Fruit fly (Drosophila melanogaster) whole organism, adult: ENCODE results near the gene CG17572.

ENCODE experiments used
- CG11617 ChIP-seq: fragments of 200-800 bp; sonication (Bioruptor generic); optimal IDR thresholded peaks from 2 replicates; lab custom pipeline; 2017; ENCODE audit warnings: mild to moderate bottlenecking, missing biosample characterization, missing genetic modification reagents, missing genetic modification characterization
- CG12768 ChIP-seq: fragments of 200-800 bp; sonication (Bioruptor generic); optimal IDR thresholded peaks from 2 replicates; lab custom pipeline; 2017; ENCODE audit warnings: missing biosample characterization, missing genetic modification characterization, mild to moderate bottlenecking, moderate library complexity, missing genetic modification reagents
- CG14711 ChIP-seq: fragments of 200-800 bp; sonication (Bioruptor generic); optimal IDR thresholded peaks from 2 replicates; lab custom pipeline; 2018; ENCODE audit warnings: missing biosample characterization, mild to moderate bottlenecking, missing genetic modification characterization, moderate library complexity
- CG1620 ChIP-seq: fragments of 200-800 bp; sonication (Bioruptor generic); optimal IDR thresholded peaks from 2 replicates; lab custom pipeline; 2016; ENCODE audit warnings: missing biosample characterization, missing genetic modification characterization
- CG33017 ChIP-seq: fragments of 200-800 bp; sonication (Bioruptor generic); optimal IDR thresholded peaks from 2 replicates; lab custom pipeline; 2018; ENCODE audit warnings: missing biosample characterization, mild to moderate bottlenecking, missing genetic modification characterization, moderate library complexity
- CG5204 ChIP-seq: fragments of 200-800 bp; sonication (Bioruptor generic); optimal IDR thresholded peaks from 2 replicates; lab custom pipeline; 2016; ENCODE audit warnings: missing biosample characterization, missing genetic modification characterization
- CG7045 ChIP-seq: fragments of 200-800 bp; sonication (Bioruptor generic); optimal IDR thresholded peaks from 2 replicates; lab custom pipeline; 2017; ENCODE audit warnings: missing biosample characterization, mild to moderate bottlenecking, missing genetic modification characterization
- CG7101 ChIP-seq: fragments of 200-800 bp; sonication (Bioruptor generic); optimal IDR thresholded peaks from 2 replicates; lab custom pipeline; 2018; ENCODE audit warnings: missing biosample characterization, mild to moderate bottlenecking, missing genetic modification characterization, moderate library complexity
- Clk ChIP-seq: fragments of 200-800 bp; sonication (Bioruptor generic); optimal IDR thresholded peaks from 2 replicates; lab custom pipeline; 2017; ENCODE audit warnings: missing biosample characterization, missing genetic modification characterization
- Crg-1 ChIP-seq: fragments of 200-800 bp; sonication (Bioruptor generic); optimal IDR thresholded peaks from 2 replicates; lab custom pipeline; 2016; ENCODE audit warnings: missing biosample characterization, missing genetic modification characterization
- Hr96 ChIP-seq: fragments of 200-800 bp; sonication (Bioruptor generic); optimal IDR thresholded peaks from 2 replicates; lab custom pipeline; 2016; ENCODE audit warnings: missing biosample characterization, missing genetic modification characterization
- Mnt ChIP-seq: fragments of 200-800 bp; sonication (Bioruptor generic); optimal IDR thresholded peaks from 2 replicates; lab custom pipeline; 2016; ENCODE audit warnings: missing biosample characterization, mild to moderate bottlenecking, missing genetic modification characterization
- bab1 ChIP-seq: fragments of 200-800 bp; sonication (Bioruptor generic); optimal IDR thresholded peaks from 3 replicates; lab custom pipeline; 2019; ENCODE audit warnings: missing biosample characterization, mild to moderate bottlenecking, missing genetic modification characterization, moderate library complexity
- cic ChIP-seq: fragments of 200-800 bp; sonication (Bioruptor generic); optimal IDR thresholded peaks from 2 replicates; lab custom pipeline; 2017; ENCODE audit warnings: missing biosample characterization, mild to moderate bottlenecking, missing genetic modification characterization, moderate library complexity
- cnc ChIP-seq, 2 experiments: fragments of >200 bp; optimal IDR thresholded peaks; 2 replicates each; lab custom pipeline; 2017
- kay ChIP-seq: fragments of 200-800 bp; sonication (Bioruptor generic); peaks from one replicate; lab custom pipeline; 2016; ENCODE audit warnings: missing biosample characterization, missing genetic modification characterization, borderline replicate concordance
- ovo ChIP-seq: fragments of 200-800 bp; sonication (Bioruptor generic); optimal IDR thresholded peaks from 2 replicates; lab custom pipeline; 2016; ENCODE audit warnings: missing biosample characterization, missing genetic modification characterization
- pad ChIP-seq: fragments of 200-800 bp; sonication (Bioruptor generic); optimal IDR thresholded peaks from 3 replicates; lab custom pipeline; 2017; ENCODE audit warnings: missing biosample characterization, missing genetic modification characterization, mild to moderate bottlenecking, moderate library complexity, missing genetic modification reagents
- tj ChIP-seq: fragments of 200-800 bp; sonication (Bioruptor generic); optimal IDR thresholded peaks from 3 replicates; lab custom pipeline; 2017; ENCODE audit warnings: missing biosample characterization, mild to moderate bottlenecking, missing genetic modification characterization, moderate library complexity
- toe ChIP-seq: fragments of 200-800 bp; sonication (Bioruptor generic); optimal IDR thresholded peaks from 2 replicates; lab custom pipeline; 2016; ENCODE audit warnings: missing biosample characterization, missing genetic modification characterization

The CG17572 gene

DNA sequence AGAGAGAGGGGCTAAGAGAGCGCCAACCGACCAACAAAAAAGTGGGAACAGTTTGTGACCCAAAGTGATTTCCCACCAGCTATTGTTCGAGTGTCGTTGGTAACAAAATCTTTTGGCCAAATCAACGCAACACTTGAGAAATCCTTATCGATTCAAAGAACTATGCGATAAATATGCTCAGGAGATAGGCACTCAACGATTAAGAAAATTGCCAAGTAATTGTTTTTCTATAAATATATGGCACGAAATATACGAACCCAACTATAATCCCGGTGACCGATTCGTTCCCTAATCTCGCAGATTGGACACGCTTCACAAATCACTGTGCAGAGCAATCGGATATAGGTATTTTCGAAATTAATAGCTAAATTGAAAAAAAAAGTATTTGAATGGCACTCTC, 37.2 kb upstream of the CG17572 start:
- TF ChIP-seq pad (GFP tag; lab: Kevin White, UChicago): no peak
- no peak for TF ChIP-seq Clk (GFP tag; lab: Kevin White, UChicago)
- TF ChIP-seq toe (GFP tag; lab: Kevin White, UChicago): no peak
- no peak for TF ChIP-seq CG5204 (GFP tag; lab: Kevin White, UChicago)
- no peak for TF ChIP-seq CG7101 (tag; lab: Kevin White, UChicago)
- TF ChIP-seq CG1620 (GFP tag; lab: Kevin White, UChicago): no peak
- no peak for TF ChIP-seq CG12768
- no peak for TF ChIP-seq ovo (GFP tag; lab: Kevin White, UChicago)
- no peak for TF ChIP-seq bab1 (GFP tag; lab: Kevin White, UChicago)
- no peak for TF ChIP-seq CG11617
- no peak for TF ChIP-seq CG7045 (GFP tag; lab: Kevin White, UChicago)
- no peak for TF ChIP-seq CG14711 (tag; lab: Kevin White, UChicago)
- no peak for TF ChIP-seq kay (GFP tag; lab: Kevin White, UChicago)
- TF ChIP-seq cic (GFP tag; lab: Kevin White, UChicago): no peak
- no peak for TF ChIP-seq Hr96 (GFP tag; lab: Kevin White, UChicago)
- TF ChIP-seq Mnt (GFP tag; lab: Kevin White, UChicago): no peak
- TF ChIP-seq CG33017: no peak
- TF ChIP-seq Crg-1 (GFP tag; lab: Kevin White, UChicago): no peak
- TF ChIP-seq tj (GFP tag; lab: Kevin White, UChicago): no peak

DNA sequence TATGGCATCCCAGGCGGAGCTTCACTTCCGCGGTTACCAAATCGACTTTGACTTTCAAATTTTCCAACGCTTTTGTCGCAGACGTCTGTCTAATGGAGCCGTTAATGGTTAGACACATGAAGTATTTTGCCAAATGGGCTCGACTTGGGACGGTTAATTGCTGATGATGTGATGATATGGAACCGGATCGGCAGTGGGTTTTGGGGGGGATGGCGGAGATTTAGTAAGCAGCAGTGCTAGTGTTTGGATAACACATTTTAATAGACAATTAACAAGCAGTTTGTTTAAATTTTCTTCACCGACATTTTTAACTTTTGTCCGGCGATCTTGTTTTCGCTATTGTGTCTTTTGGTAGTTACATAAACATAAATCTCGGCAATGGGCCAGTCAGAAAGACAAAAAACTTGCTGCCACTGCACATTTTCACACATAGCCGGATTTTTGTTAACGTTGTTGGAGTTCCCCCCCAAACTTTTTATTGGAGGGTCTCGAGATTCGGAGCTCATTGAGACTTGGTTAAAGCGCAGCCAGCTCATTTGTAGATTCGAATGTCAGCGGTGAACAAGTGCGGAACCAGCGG, 35.8 kb upstream of the CG17572 start, which contains the start of gene amd:
amd (plus strand) TSS at position 530 of the 580 bp plus-strand sequence.
- TF ChIP-seq CG11617 (no peak), pad (GFP tag; lab: Kevin White, UChicago) (no peak), Clk (GFP tag; lab: Kevin White, UChicago) (no peak), CG33017 (no peak), Hr96 (GFP tag; lab: Kevin White, UChicago) (no peak), tj (GFP tag; lab: Kevin White, UChicago) (no peak), CG12768 (no peak), cic (GFP tag; lab: Kevin White, UChicago) (no peak), CG1620 (GFP tag; lab: Kevin White, UChicago) (no peak), kay (GFP tag; lab: Kevin White, UChicago) (no peak), CG14711 (tag; lab: Kevin White, UChicago) (no peak), Crg-1 (GFP tag; lab: Kevin White, UChicago) (no peak), Mnt (GFP tag; lab: Kevin White, UChicago) (no peak), toe (GFP tag; lab: Kevin White, UChicago) (no peak), CG7101 (tag; lab: Kevin White, UChicago) (no peak), ovo (GFP tag; lab: Kevin White, UChicago) (no peak), CG7045 (GFP tag; lab: Kevin White, UChicago) (no peak)

DNA sequence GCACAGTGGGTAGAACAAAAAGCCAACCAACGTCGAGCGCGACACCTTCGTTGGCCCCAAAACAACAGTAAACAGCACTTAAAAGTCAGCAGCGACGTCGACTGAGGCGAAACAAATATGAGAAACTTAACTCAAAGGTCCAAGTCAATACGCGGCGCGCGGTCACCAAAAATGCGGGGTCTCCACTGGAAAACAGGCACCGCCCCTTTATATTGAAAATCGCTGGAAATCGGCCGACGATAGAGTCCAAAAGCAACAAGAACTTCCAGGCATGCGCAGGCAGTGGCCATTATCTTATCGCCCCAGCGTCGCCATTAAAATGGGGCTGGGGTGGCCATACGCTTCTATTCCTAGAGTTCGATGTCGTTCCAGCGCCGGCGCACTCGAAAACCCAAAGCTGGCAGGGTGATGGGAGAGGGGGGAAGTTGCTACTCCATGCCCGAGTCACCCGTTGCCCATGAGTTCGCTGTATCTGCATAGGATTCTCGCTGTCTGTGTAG, 34.5 kb upstream of the CG17572 start, which contains the start of gene Lim3:
Lim3 (minus strand) TSS at position 51 of the 500 bp plus-strand sequence.
- TF ChIP-seq pad (GFP tag; lab: Kevin White, UChicago): peak; percentile 46
- no peak for TF ChIP-seq Mnt (GFP tag; lab: Kevin White, UChicago)

DNA sequence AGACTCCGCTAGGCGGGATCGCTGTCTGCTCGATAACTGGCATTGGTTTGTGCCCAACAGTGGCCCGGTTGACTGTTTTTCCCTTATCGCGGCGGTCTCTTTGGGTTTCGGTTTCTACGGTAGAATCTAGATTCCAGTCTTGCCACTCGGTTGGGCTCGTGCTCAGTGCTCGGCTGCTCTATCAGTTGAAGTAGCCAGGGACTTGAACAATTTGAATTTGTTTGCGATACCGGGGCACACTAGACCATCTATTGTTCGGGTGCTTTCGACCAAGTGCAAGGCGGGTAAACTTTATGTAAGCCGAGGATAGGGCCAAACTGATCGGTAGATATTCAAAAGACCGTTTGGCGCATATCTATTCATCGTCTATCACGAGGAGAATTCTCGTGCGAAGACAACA, 32.3 kb upstream of the CG17572 start:
- TF ChIP-seq Clk (GFP tag; lab: Kevin White, UChicago): no peak
- no peak for TF ChIP-seq cic (GFP tag; lab: Kevin White, UChicago)
- TF ChIP-seq pad (GFP tag; lab: Kevin White, UChicago): no peak
- TF ChIP-seq CG7045 (GFP tag; lab: Kevin White, UChicago): no peak
- no peak for TF ChIP-seq tj (GFP tag; lab: Kevin White, UChicago)
- no peak for TF ChIP-seq CG5204 (GFP tag; lab: Kevin White, UChicago)
- no peak for TF ChIP-seq CG14711 (tag; lab: Kevin White, UChicago)
- TF ChIP-seq CG11617: no peak
- no peak for TF ChIP-seq toe (GFP tag; lab: Kevin White, UChicago)
- no peak for TF ChIP-seq Mnt (GFP tag; lab: Kevin White, UChicago)
- no peak for TF ChIP-seq Crg-1 (GFP tag; lab: Kevin White, UChicago)
- TF ChIP-seq ovo (GFP tag; lab: Kevin White, UChicago): no peak
- no peak for TF ChIP-seq cnc (optimal IDR thresholded peaks at IDR 0.05; lab: Kevin White, UChicago)
- no peak for TF ChIP-seq CG1620 (GFP tag; lab: Kevin White, UChicago)
- TF ChIP-seq bab1 (GFP tag; lab: Kevin White, UChicago): no peak
- TF ChIP-seq CG33017: no peak
- no peak for TF ChIP-seq kay (GFP tag; lab: Kevin White, UChicago)
- no peak for TF ChIP-seq Hr96 (GFP tag; lab: Kevin White, UChicago)
- TF ChIP-seq CG12768: no peak

DNA sequence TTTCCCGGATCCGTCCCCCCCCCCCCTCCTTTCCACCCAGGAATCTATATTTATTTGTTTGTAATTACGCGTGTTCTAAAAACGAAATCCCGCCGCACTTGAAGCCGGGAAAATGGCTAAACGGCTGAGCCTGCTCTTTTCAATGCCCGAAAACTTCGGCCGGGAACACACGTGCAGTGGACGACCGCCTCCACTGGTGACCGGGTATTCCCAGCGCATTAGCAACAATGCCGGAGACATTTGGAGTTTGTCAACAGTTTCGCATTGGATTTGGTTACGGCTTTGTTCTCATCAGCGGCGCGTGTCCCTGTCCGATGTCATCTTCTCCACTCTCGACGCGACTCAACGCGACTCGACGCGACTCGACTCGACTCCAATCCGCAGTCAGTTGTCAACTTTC, 30.4 kb upstream of the CG17572 start:
- no peak for TF ChIP-seq CG12768

DNA sequence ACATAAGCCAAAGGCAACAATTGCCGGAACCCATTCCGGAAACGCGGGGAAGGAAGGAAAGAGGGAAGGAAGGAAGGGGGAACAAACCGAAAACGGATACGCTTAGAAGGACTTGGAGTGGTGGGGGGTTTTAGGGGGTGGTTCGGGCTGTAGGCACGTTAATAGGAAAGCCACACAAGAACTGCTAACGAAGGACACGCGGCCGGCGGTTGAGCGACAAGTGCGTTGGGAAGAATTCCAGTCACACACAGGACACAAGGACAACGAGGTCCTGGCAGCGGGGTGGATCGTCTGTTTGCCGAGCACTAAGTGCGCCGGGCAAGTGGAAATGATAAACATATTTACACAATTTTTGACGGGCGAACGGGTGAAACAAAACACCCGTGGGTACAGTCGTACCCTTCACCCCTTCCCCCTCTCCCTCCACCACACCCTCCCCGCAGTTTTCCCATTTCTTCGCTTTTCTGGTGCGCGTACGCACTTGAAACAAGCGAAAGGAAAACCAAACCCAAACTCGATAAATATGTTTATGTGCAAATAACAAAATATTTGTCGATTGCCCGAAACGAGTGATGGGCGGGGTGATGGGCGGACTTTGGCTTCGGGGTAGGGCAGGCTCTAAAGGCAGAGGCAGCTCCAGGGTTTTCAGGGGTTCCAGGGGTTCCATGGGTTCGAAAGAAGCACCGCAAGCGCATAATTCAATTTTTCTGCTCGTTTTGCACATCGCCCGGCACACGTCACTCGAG, 29.4 kb upstream of the CG17572 start:
- TF ChIP-seq kay (GFP tag; lab: Kevin White, UChicago): no peak
- no peak for TF ChIP-seq toe (GFP tag; lab: Kevin White, UChicago)
- no peak for TF ChIP-seq CG12768
- no peak for TF ChIP-seq Clk (GFP tag; lab: Kevin White, UChicago)
- TF ChIP-seq tj (GFP tag; lab: Kevin White, UChicago): no peak
- TF ChIP-seq ovo (GFP tag; lab: Kevin White, UChicago): no peak
- TF ChIP-seq CG33017: no peak
- no peak for TF ChIP-seq CG7045 (GFP tag; lab: Kevin White, UChicago)
- TF ChIP-seq cic (GFP tag; lab: Kevin White, UChicago): no peak
- no peak for TF ChIP-seq CG1620 (GFP tag; lab: Kevin White, UChicago)
- TF ChIP-seq pad (GFP tag; lab: Kevin White, UChicago): no peak
- no peak for TF ChIP-seq CG5204 (GFP tag; lab: Kevin White, UChicago)
- no peak for TF ChIP-seq CG11617
- TF ChIP-seq cnc (optimal IDR thresholded peaks at IDR 0.05; lab: Kevin White, UChicago): no peak
- TF ChIP-seq Hr96 (GFP tag; lab: Kevin White, UChicago): no peak
